Worm (Caenorhabditis elegans) whole organism, L3 larva: ENCODE measurements around the gene clec-263.

ENCODE experiments used
- nhr-77 ChIP-seq: fragments of 150-350 bp; optimal IDR thresholded peaks from 2 replicates; lab custom pipeline; 2014; ENCODE audit warnings: missing biosample characterization, missing genetic modification characterization
- pqm-1 ChIP-seq: fragments of 150-350 bp; optimal IDR thresholded peaks from 2 replicates; lab custom pipeline; 2017; ENCODE audit warnings: missing biosample characterization, missing genetic modification characterization, inconsistent platforms
- sea-2 ChIP-seq: fragments of 150-350 bp; sonication (generic microtip); optimal IDR thresholded peaks from 4 replicates; lab custom pipeline; 2014; ENCODE audit warnings: missing biosample characterization, missing genetic modification reagents, missing genetic modification characterization
- ztf-11 ChIP-seq: fragments of 150-350 bp; optimal IDR thresholded peaks from 2 replicates; lab custom pipeline; 2014; ENCODE audit warnings: missing biosample characterization, missing genetic modification characterization

ce11 chrV:20544610-20545009 is 29.8 kb upstream of the clec-263 start:
- TF ChIP-seq nhr-77 (tag; lab: Kevin White, UChicago) (no peak), sea-2 (no peak), ztf-11 (tag; lab: Kevin White, UChicago) (no peak), pqm-1 (no peak)
